Worm (Caenorhabditis elegans) whole organism, L4/young adult: ENCODE data around the gene plep-1.

Experiments
- W03F9.2 ChIP-seq: fragments of 150-350 bp; optimal IDR thresholded peaks from 2 replicates; lab custom pipeline; 2014; ENCODE audit warnings: missing biosample characterization, missing genetic modification characterization
- dao-5 ChIP-seq: sonication (generic microtip); optimal IDR thresholded peaks from 2 replicates; lab custom pipeline; 2016; ENCODE audit warnings: missing genotype, missing genetic modification characterization, moderate library complexity, missing compliant biosample characterization
- him-1 ChIP-seq: sonication (generic microtip); optimal IDR thresholded peaks from 2 replicates; lab custom pipeline; 2016; ENCODE audit warnings: missing genotype, missing genetic modification reagents, missing genetic modification characterization, missing compliant biosample characterization

plep-1 gene

DNA sequence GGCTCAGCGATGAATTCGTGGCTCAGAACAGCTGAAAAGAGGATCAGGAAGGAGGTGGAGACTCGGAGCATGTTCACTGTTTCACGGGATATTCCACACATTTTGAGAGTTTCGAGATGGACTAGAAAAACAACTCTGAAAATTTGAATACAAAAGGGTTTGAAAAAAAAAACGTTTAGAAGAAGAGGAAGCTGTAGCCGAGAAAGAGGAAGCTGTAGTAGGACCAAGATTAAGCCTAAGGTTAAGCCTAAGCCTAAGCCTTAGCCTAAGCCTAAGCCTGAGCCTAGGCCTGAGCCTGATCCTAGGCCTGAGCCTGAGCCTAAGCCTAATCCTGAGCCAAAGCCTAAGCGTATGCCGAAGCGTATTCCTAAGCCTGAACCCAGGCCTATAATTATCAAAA lies at the start of gene plep-1:
plep-1 (minus strand) TSS at position 101 of the 400 bp plus-strand sequence.
- TF ChIP-seq dao-5 (tag; lab: Kevin White, UChicago) (no peak), W03F9.2 (tag; lab: Kevin White, UChicago) (no peak), him-1 (tag; lab: Kevin White, UChicago) (no peak)

- no peak for TF ChIP-seq him-1 (tag; lab: Kevin White, UChicago)
- TF ChIP-seq W03F9.2 (tag; lab: Kevin White, UChicago), result no peak
- no peak for TF ChIP-seq dao-5 (tag; lab: Kevin White, UChicago)
Measured at ce11 chrII:4359219-4359618, 47.2 kb upstream of the plep-1 start.

ce11 chrII:4358765-4359164 lies 46.8 kb upstream of the plep-1 start, which contains the start of gene lat-2:
Gene lat-2 (plus strand): TSS chrII:4359065.
- TF ChIP-seq W03F9.2 (tag; lab: Kevin White, UChicago) (no peak), dao-5 (tag; lab: Kevin White, UChicago) (no peak), him-1 (tag; lab: Kevin White, UChicago) (no peak)

ce11 chrII:4355217-4355616 lies 43.2 kb upstream of the plep-1 start, which contains the start of the genes H20J04.7 and H20J04.1:
Gene H20J04.7 (minus strand): TSS chrII:4355317.
Gene H20J04.1 (plus strand): TSS chrII:4355613.
- no peak for TF ChIP-seq dao-5 (tag; lab: Kevin White, UChicago)
- TF ChIP-seq W03F9.2 (tag; lab: Kevin White, UChicago), result no peak
- TF ChIP-seq him-1 (tag; lab: Kevin White, UChicago), result no peak

- no peak for TF ChIP-seq dao-5 (tag; lab: Kevin White, UChicago)
- no peak for TF ChIP-seq him-1 (tag; lab: Kevin White, UChicago)
- no peak for TF ChIP-seq W03F9.2 (tag; lab: Kevin White, UChicago)
Measured at ce11 chrII:4350888-4351287, 38.9 kb upstream of the plep-1 start, which contains the start of gene H20J04.9. Gene H20J04.9 (plus strand): TSS chrII:4351188.

ce11 chrII:4344317-4344716 lies 32.3 kb upstream of the plep-1 start:
- TF ChIP-seq W03F9.2 (tag; lab: Kevin White, UChicago) (no peak), dao-5 (tag; lab: Kevin White, UChicago) (no peak), him-1 (tag; lab: Kevin White, UChicago) (no peak)

DNA sequence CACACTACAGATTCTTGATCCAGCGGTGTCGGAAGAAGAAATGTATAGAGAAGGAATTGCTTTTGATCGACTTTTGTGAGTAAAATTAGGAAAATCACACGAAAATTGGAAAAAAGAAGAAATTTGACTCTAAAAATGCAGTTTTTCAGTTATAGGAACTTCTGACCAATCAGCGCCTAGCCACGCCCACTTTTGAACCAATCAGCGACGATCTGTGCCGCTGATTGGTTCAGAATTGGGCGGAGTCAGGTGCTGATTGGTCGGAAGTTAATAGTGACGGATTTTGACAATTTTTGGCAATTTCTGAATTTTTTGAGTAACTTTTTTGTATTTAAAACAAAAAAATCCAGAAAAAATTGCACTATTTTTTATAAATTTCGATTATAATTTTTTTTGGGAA lies 29.5 kb upstream of the plep-1 start:
- TF ChIP-seq dao-5 (tag; lab: Kevin White, UChicago) (no peak), him-1 (tag; lab: Kevin White, UChicago) (no peak), W03F9.2 (tag; lab: Kevin White, UChicago) (no peak)

DNA sequence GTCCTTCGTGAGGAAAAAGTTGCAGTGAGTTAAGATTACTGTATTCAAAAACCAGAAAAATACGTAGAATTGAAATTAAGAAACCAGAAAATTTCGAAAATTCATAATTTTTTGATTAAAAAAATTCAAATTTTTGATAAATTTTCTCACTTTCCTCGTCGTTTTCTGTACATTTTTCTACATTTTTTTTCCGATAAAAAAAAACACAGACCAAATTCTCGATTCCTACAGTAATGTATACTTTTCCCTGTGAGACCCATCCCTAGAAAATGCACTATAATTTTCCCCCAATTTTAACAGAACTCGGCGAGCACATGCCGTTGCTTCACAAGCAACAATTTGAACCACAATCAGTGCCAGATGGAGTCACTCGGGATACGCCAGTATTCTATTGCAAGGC lies 27.9 kb upstream of the plep-1 start, which contains the start of gene athp-2:
athp-2 (plus strand) TSS at position 301 of the 400 bp plus-strand sequence.
- TF ChIP-seq dao-5 (tag; lab: Kevin White, UChicago) (no peak), him-1 (tag; lab: Kevin White, UChicago) (no peak), W03F9.2 (tag; lab: Kevin White, UChicago) (no peak)

- TF ChIP-seq dao-5 (tag; lab: Kevin White, UChicago) (no peak), W03F9.2 (tag; lab: Kevin White, UChicago) (no peak), him-1 (tag; lab: Kevin White, UChicago) (no peak)
Measured at ce11 chrII:4337731-4338130, 25.7 kb upstream of the plep-1 start.

DNA sequence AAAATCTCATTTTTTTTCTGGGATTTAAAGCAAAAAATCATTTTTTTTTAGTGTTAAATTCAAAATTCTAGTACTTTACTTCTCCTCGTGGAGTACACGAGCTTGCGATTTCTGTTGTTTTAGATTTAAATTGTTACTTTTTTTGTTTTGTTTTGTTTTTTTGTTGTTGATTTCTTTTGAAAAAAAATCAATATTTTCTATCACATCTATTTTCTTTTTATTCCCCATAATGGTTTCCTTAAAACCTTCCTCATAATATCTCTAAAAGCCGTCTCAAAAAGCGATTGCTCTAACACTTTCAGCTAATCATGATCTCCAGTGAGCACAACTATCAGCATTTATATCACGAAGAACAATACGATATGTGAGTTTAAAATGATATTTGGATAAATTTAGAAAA lies 22.4 kb upstream of the plep-1 start, which contains the start of gene madf-3:
madf-3 (plus strand) TSS at position 301 of the 400 bp plus-strand sequence.
- TF ChIP-seq him-1 (tag; lab: Kevin White, UChicago) (no peak), W03F9.2 (tag; lab: Kevin White, UChicago) (no peak), dao-5 (tag; lab: Kevin White, UChicago) (no peak)

DNA sequence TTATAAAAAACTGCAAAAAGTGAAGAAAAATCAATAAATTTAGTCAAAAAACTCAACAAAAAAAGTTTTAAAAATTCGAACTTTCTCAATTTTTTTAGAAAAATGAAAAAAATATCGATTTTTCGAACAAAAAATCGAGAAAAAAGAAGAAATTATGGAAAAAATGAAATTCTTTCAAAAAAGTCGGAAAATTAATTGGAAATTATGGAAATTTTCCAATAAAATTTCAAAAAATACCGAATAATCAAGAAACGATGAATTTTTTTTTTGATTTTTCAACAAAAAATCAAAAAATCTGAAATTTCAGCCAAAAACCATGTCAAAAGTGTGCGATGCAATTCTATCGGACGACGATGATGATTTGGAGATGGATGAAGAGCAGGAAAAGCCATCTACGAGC lies 16.7 kb upstream of the plep-1 start, which contains the start of gene H20J04.4:
H20J04.4 (plus strand) TSS at position 301 of the 400 bp plus-strand sequence.
- no peak for TF ChIP-seq dao-5 (tag; lab: Kevin White, UChicago)
- no peak for TF ChIP-seq him-1 (tag; lab: Kevin White, UChicago)
- no peak for TF ChIP-seq W03F9.2 (tag; lab: Kevin White, UChicago)

ce11 chrII:4326420-4326819 lies 14.4 kb upstream of the plep-1 start, which contains the start of gene pfd-2:
Gene pfd-2 (plus strand): TSS chrII:4326720.
- no peak for TF ChIP-seq dao-5 (tag; lab: Kevin White, UChicago)
- TF ChIP-seq W03F9.2 (tag; lab: Kevin White, UChicago), result no peak
- no peak for TF ChIP-seq him-1 (tag; lab: Kevin White, UChicago)

- TF ChIP-seq W03F9.2 (tag; lab: Kevin White, UChicago) (no peak), him-1 (tag; lab: Kevin White, UChicago) (no peak), dao-5 (tag; lab: Kevin White, UChicago) (no peak)
Measured at ce11 chrII:4324061-4324460, 12.0 kb upstream of the plep-1 start, which contains the start of gene mog-2. Gene mog-2 (plus strand): TSS chrII:4324361.

ce11 chrII:4322871-4323270 lies 10.9 kb upstream of the plep-1 start, which contains the start of gene H20J04.6:
Gene H20J04.6 (plus strand): TSS chrII:4323256.
- TF ChIP-seq W03F9.2 (tag; lab: Kevin White, UChicago) (no peak), him-1 (tag; lab: Kevin White, UChicago) (no peak), dao-5 (tag; lab: Kevin White, UChicago) (no peak)
